Worm (Caenorhabditis elegans): ENCODE measurements around the gene unc-24.

unc-24 gene

DNA sequence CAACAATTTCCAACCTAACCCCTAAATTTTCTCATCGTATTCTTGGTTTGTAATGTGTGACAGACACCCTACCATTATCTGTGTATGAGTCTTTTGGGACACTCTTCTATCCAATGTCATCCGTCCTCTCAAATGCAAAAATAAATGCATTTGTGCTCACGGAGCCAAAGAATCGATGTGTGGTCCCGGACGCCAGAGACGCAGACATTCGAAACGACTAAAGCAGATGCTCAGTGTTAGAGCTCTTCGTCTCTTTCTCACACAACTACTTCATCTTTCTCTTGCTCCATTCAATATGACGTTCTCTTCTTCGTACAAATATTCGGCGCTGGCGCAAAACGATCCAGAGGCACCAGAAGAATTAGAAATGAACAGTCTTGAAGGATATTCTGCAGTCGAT is at the start of gene unc-24:
Gene unc-24 (plus strand): TSS at position 283 of the 400 bp plus-strand sequence.
- TF ChIP-seq unc-62 (GFP tag; optimal IDR thresholded peaks at IDR 0.05): peak; percentile 22
- peak; percentile 98 for TF ChIP-seq ces-1 (GFP tag; optimal IDR thresholded peaks at IDR 0.05)
- no peak for TF ChIP-seq snpc-4 (tag; optimal IDR thresholded peaks at IDR 0.05)
- no peak for TF ChIP-seq tbx-8 (GFP tag; optimal IDR thresholded peaks at IDR 0.05)
- TF ChIP-seq nhr-28 (tag; optimal IDR thresholded peaks at IDR 0.05): no peak
- TF ChIP-seq unc-120 (tag; optimal IDR thresholded peaks at IDR 0.05; ENCODE audit: poor library complexity, severe bottlenecking): peak; percentile 11

ce11 chrIV:7931873-7932272 is 47.8 kb upstream of the unc-24 start:
- no peak for TF ChIP-seq hlh-1 (tag; optimal IDR thresholded peaks at IDR 0.05)
- TF ChIP-seq lin-32 (GFP tag; optimal IDR thresholded peaks at IDR 0.05): no peak
- no peak for TF ChIP-seq pha-4 (tag; optimal IDR thresholded peaks at IDR 0.05)
- TF ChIP-seq ham-2 (GFP tag; optimal IDR thresholded peaks at IDR 0.05): no peak
- TF ChIP-seq bed-3 (GFP tag; optimal IDR thresholded peaks at IDR 0.05): no peak
- TF ChIP-seq M03D4.4 (tag; optimal IDR thresholded peaks at IDR 0.05): no peak
- no peak for TF ChIP-seq elt-3 (tag; optimal IDR thresholded peaks at IDR 0.05)
- TF ChIP-seq sptf-1 (tag; optimal IDR thresholded peaks at IDR 0.05): no peak
- no peak for TF ChIP-seq unc-62 (GFP tag; optimal IDR thresholded peaks at IDR 0.05)
- TF ChIP-seq nhr-76 (tag; optimal IDR thresholded peaks at IDR 0.05): no peak
- no peak for TF ChIP-seq nhr-12 (tag; optimal IDR thresholded peaks at IDR 0.05)
- no peak for TF ChIP-seq unc-39 (tag; optimal IDR thresholded peaks at IDR 0.05)

DNA sequence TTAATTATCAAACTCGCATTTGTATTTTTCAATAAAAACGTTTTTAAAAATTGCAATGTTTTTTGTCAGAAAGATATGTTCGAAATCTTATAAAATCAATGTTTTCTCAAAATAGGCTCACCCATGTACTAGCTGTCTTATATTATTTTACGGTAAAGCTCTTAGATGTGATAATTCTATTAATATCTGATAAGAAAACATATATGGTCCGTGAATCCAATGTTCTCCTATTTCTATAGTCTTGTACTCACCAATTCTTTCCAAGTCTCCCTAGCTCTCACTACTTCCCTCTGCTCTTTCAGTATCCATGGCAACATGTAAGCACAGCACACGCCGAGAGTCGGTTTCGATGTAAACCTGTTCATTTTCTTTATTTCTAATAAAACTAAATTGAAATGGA is 45.9 kb upstream of the unc-24 start, which contains the start of gene bbs-2:
Gene bbs-2 (plus strand): TSS at position 301 of the 400 bp plus-strand sequence.
- TF ChIP-seq blmp-1 (tag; optimal IDR thresholded peaks at IDR 0.05): no peak
- TF ChIP-seq ham-2 (GFP tag; optimal IDR thresholded peaks at IDR 0.05): no peak
- TF ChIP-seq tbx-8 (GFP tag; optimal IDR thresholded peaks at IDR 0.05): no peak
- no peak for TF ChIP-seq mab-5 (tag; optimal IDR thresholded peaks at IDR 0.05)
- no peak for TF ChIP-seq unc-39 (tag; optimal IDR thresholded peaks at IDR 0.05)
- TF ChIP-seq ceh-83 (GFP tag; optimal IDR thresholded peaks at IDR 0.05): no peak
- TF ChIP-seq ces-1 (GFP tag; optimal IDR thresholded peaks at IDR 0.05): no peak
- TF ChIP-seq snpc-4 (tag; optimal IDR thresholded peaks at IDR 0.05): no peak
- no peak for TF ChIP-seq mls-2 (tag; optimal IDR thresholded peaks at IDR 0.05)
- TF ChIP-seq hlh-1 (tag; optimal IDR thresholded peaks at IDR 0.05): no peak
- no peak for TF ChIP-seq ztf-11 (tag; optimal IDR thresholded peaks at IDR 0.05)
- TF ChIP-seq nhr-237 (tag; optimal IDR thresholded peaks at IDR 0.05): no peak
- TF ChIP-seq lin-13 (tag; optimal IDR thresholded peaks at IDR 0.05): no peak
- no peak for TF ChIP-seq mep-1 (tag; optimal IDR thresholded peaks at IDR 0.05)
- no peak for TF ChIP-seq elt-1 (tag; optimal IDR thresholded peaks at IDR 0.05; ENCODE audit: borderline replicate concordance, insufficient read depth)
- no peak for TF ChIP-seq unc-120 (tag; optimal IDR thresholded peaks at IDR 0.05; ENCODE audit: poor library complexity, severe bottlenecking)
- TF ChIP-seq ceh-43 (GFP tag; optimal IDR thresholded peaks at IDR 0.05): no peak

DNA sequence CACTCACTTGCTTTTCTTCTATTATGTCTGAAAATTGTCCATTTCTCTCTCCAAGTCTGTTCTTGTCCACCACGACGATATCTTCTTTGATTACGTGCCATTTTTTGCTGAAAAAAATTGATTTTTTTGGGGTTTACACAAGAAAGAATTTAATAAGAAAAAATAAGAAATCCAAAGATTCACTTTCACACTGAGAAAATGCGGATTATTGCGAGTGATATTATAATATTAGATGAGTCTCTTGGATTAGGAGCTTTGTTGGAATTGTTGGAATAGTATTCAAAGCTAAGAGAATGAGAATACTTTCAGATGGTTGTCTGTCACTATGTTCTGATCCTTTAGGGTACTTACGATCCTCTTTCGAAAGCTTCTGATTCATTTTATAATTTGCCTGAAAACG is 40.8 kb upstream of the unc-24 start, which contains the start of gene F20D12.7:
Gene F20D12.7 (minus strand): TSS at position 101 of the 400 bp plus-strand sequence.
- TF ChIP-seq hlh-1 (tag; optimal IDR thresholded peaks at IDR 0.05) (no peak), flh-1 (GFP tag; optimal IDR thresholded peaks at IDR 0.05) (no peak), sem-2 (GFP tag; optimal IDR thresholded peaks at IDR 0.05) (no peak)

ce11 chrIV:7940919-7941318 is 38.8 kb upstream of the unc-24 start, which contains the start of gene exc-9:
exc-9 (minus strand) TSS chrIV:7941019.
- no peak for TF ChIP-seq bed-3 (GFP tag; optimal IDR thresholded peaks at IDR 0.05)
- TF ChIP-seq pha-4 (tag; optimal IDR thresholded peaks at IDR 0.05): no peak
- no peak for TF ChIP-seq zip-8 (tag; optimal IDR thresholded peaks at IDR 0.05)
- no peak for TF ChIP-seq mab-5 (tag; optimal IDR thresholded peaks at IDR 0.05)
- TF ChIP-seq ceh-43 (GFP tag; optimal IDR thresholded peaks at IDR 0.05): no peak
- TF ChIP-seq sptf-1 (tag; optimal IDR thresholded peaks at IDR 0.05): no peak
- no peak for TF ChIP-seq ham-2 (GFP tag; optimal IDR thresholded peaks at IDR 0.05)
- TF ChIP-seq nhr-2 (tag; optimal IDR thresholded peaks at IDR 0.05): no peak
- TF ChIP-seq lin-13 (tag; optimal IDR thresholded peaks at IDR 0.05): no peak
- no peak for TF ChIP-seq flh-1 (GFP tag; optimal IDR thresholded peaks at IDR 0.05)
- no peak for TF ChIP-seq blmp-1 (tag; optimal IDR thresholded peaks at IDR 0.05)
